Worm (Caenorhabditis elegans) whole organism, L2 larva: ENCODE results near the gene Y40C5A.4.

ENCODE experiments used
- C34F6.9 ChIP-seq: fragments of 150-350 bp; optimal IDR thresholded peaks from 2 replicates; lab custom pipeline; 2014; ENCODE audit warnings: missing biosample characterization, missing genetic modification characterization
- F13H6.1 ChIP-seq: sonication (generic microtip); optimal IDR thresholded peaks from 2 replicates; lab custom pipeline; 2016; ENCODE audit warnings: missing genetic modification characterization, missing compliant biosample characterization
- Y55F3AM.14 ChIP-seq: fragments of 200-800 bp; sonication (Bioruptor generic); optimal IDR thresholded peaks from 2 replicates; lab custom pipeline; 2018; ENCODE audit warnings: mild to moderate bottlenecking, missing genetic modification characterization, missing compliant biosample characterization
- aly-2 ChIP-seq: fragments of 150-350 bp; optimal IDR thresholded peaks from 2 replicates; lab custom pipeline; 2014; ENCODE audit warnings: missing biosample characterization, missing genetic modification characterization
- ama-1 ChIP-seq: fragments of 150-350 bp; optimal IDR thresholded peaks from 2 replicates; lab custom pipeline; 2018; ENCODE audit warnings: inconsistent platforms
- blmp-1 ChIP-seq: sonication (generic microtip); optimal IDR thresholded peaks from 2 replicates; lab custom pipeline; 2017; ENCODE audit warnings: missing genetic modification characterization, mild to moderate bottlenecking, missing compliant biosample characterization, antibody characterized with exemption, moderate library complexity; ENCODE audit not compliant: insufficient read depth
- ceh-82 ChIP-seq: fragments of 150-350 bp; optimal IDR thresholded peaks from 2 replicates; lab custom pipeline; 2014; ENCODE audit warnings: missing biosample characterization, missing genetic modification characterization
- crh-2 ChIP-seq: sonication (generic microtip); optimal IDR thresholded peaks from 2 replicates; lab custom pipeline; 2017; ENCODE audit warnings: missing biosample characterization, missing genetic modification characterization
- egl-27 ChIP-seq: sonication (generic microtip); optimal IDR thresholded peaks from 3 replicates; lab custom pipeline; 2017; ENCODE audit warnings: missing biosample characterization, missing genetic modification reagents, missing genetic modification characterization
- fos-1 ChIP-seq: fragments of 150-350 bp; optimal IDR thresholded peaks from 2 replicates; lab custom pipeline; 2014; ENCODE audit warnings: missing biosample characterization, missing genetic modification characterization
- gmeb-1 ChIP-seq: fragments of 150-350 bp; optimal IDR thresholded peaks from 2 replicates; lab custom pipeline; 2014; ENCODE audit warnings: missing biosample characterization, missing genetic modification characterization
- lin-11 ChIP-seq: fragments of 150-350 bp; sonication (generic microtip); optimal IDR thresholded peaks from 2 replicates; lab custom pipeline; 2014; ENCODE audit warnings: missing biosample characterization, missing genetic modification characterization, inconsistent platforms, mixed read lengths
- lin-13 ChIP-seq: fragments of 150-350 bp; optimal IDR thresholded peaks from 2 replicates; lab custom pipeline; 2014; ENCODE audit warnings: missing biosample characterization, missing genetic modification reagents, missing genetic modification characterization
- lin-39 ChIP-seq: fragments of 150-350 bp; optimal IDR thresholded peaks from 2 replicates; lab custom pipeline; 2014; ENCODE audit warnings: missing biosample characterization, missing genetic modification reagents, missing genetic modification characterization
- lsy-2 ChIP-seq, 2 experiments: fragments of 150-350 bp in 1 of 2; sonication (generic microtip) in 1 of 2; optimal IDR thresholded peaks; 2 replicates each; lab custom pipeline; 2014 to 2017; ENCODE audit warnings: missing biosample characterization in 2 of 2, missing genetic modification characterization in 2 of 2
- mab-5 ChIP-seq: fragments of 150-350 bp; optimal IDR thresholded peaks from 2 replicates; lab custom pipeline; 2014; ENCODE audit warnings: missing biosample characterization, missing genetic modification characterization
- mbf-1 ChIP-seq: sonication (generic microtip); optimal IDR thresholded peaks from 2 replicates; lab custom pipeline; 2017; ENCODE audit warnings: missing biosample characterization, missing genetic modification characterization
- mdl-1 ChIP-seq, 2 experiments: fragments of 150-350 bp in 1 of 2; sonication (generic microtip) in 1 of 2; optimal IDR thresholded peaks; 2 replicates each; lab custom pipeline; 2017; ENCODE audit warnings: missing biosample characterization in 2 of 2, missing genetic modification characterization in 2 of 2
- nhr-11 ChIP-seq: fragments of 150-350 bp; optimal IDR thresholded peaks from 2 replicates; lab custom pipeline; 2014; ENCODE audit warnings: missing biosample characterization, missing genetic modification characterization
- nhr-129 ChIP-seq: fragments of 150-350 bp; optimal IDR thresholded peaks from 2 replicates; lab custom pipeline; 2014; ENCODE audit warnings: missing biosample characterization, missing genetic modification characterization
- nhr-21 ChIP-seq: fragments of 150-350 bp; optimal IDR thresholded peaks from 2 replicates; lab custom pipeline; 2014; ENCODE audit warnings: missing biosample characterization, missing genetic modification characterization
- nhr-23 ChIP-seq: fragments of 150-350 bp; optimal IDR thresholded peaks from 2 replicates; lab custom pipeline; 2014; ENCODE audit warnings: missing biosample characterization, missing genetic modification reagents, missing genetic modification characterization
- nhr-237 ChIP-seq: fragments of 150-350 bp; optimal IDR thresholded peaks from 2 replicates; lab custom pipeline; 2014; ENCODE audit warnings: missing biosample characterization, missing genetic modification characterization
- nhr-25 ChIP-seq: fragments of 150-350 bp; sonication (generic microtip); optimal IDR thresholded peaks from 3 replicates; lab custom pipeline; 2014; ENCODE audit warnings: missing biosample characterization, missing genetic modification characterization
- nhr-77 ChIP-seq: fragments of 150-350 bp; optimal IDR thresholded peaks from 2 replicates; lab custom pipeline; 2014; ENCODE audit warnings: missing biosample characterization, missing genetic modification characterization
- peb-1 ChIP-seq: fragments of 150-350 bp; optimal IDR thresholded peaks from 2 replicates; lab custom pipeline; 2014; ENCODE audit warnings: missing biosample characterization, missing genetic modification characterization
- sem-4 ChIP-seq: fragments of 150-350 bp; optimal IDR thresholded peaks from 2 replicates; lab custom pipeline; 2014; ENCODE audit warnings: missing biosample characterization, missing genetic modification reagents, missing genetic modification characterization
- skn-1 ChIP-seq: sonication (generic microtip); optimal IDR thresholded peaks from 2 replicates; lab custom pipeline; 2017; ENCODE audit warnings: missing biosample characterization, missing genetic modification characterization
- sma-3 ChIP-seq: sonication (generic microtip); optimal IDR thresholded peaks from 2 replicates; lab custom pipeline; 2016; ENCODE audit warnings: missing genetic modification reagents, missing genetic modification characterization, missing compliant biosample characterization
- sma-9 ChIP-seq, 2 experiments: fragments of 150-350 bp in 1 of 2; sonication (generic microtip) in 1 of 2; optimal IDR thresholded peaks; 2 replicates each; lab custom pipeline; 2014 to 2016; ENCODE audit warnings: missing genetic modification characterization in 2 of 2, mild to moderate bottlenecking in 1 of 2, missing biosample characterization in 1 of 2, missing compliant biosample characterization in 1 of 2, missing genetic modification reagents in 1 of 2, moderate library complexity in 1 of 2
- snpc-4 ChIP-seq: fragments of 150-350 bp; optimal IDR thresholded peaks from 2 replicates; lab custom pipeline; 2014; ENCODE audit warnings: missing biosample characterization, missing genetic modification characterization
- unc-55 ChIP-seq: fragments of 150-350 bp; sonication (generic microtip); optimal IDR thresholded peaks from 3 replicates; lab custom pipeline; 2014; ENCODE audit warnings: missing biosample characterization, missing genetic modification reagents, missing genetic modification characterization
- unc-62 ChIP-seq: fragments of 150-350 bp; optimal IDR thresholded peaks from 2 replicates; lab custom pipeline; 2014; ENCODE audit warnings: missing biosample characterization, missing genetic modification reagents, missing genetic modification characterization
- zag-1 ChIP-seq: fragments of 150-350 bp; optimal IDR thresholded peaks from 2 replicates; lab custom pipeline; 2014; ENCODE audit warnings: missing biosample characterization, missing genetic modification characterization
- ztf-1 ChIP-seq: fragments of 200-800 bp; sonication (Bioruptor generic); conservative IDR thresholded peaks from 2 replicates; pipeline ENCODE4 v1.3.6; 2022; ENCODE audit warnings: missing genetic modification characterization, missing compliant biosample characterization
- ztf-11 ChIP-seq: sonication (generic microtip); optimal IDR thresholded peaks from 2 replicates; lab custom pipeline; 2017; ENCODE audit warnings: missing biosample characterization, missing genetic modification characterization
- ztf-4 ChIP-seq: fragments of 150-350 bp; optimal IDR thresholded peaks from 2 replicates; lab custom pipeline; 2014; ENCODE audit warnings: missing biosample characterization, missing genetic modification characterization

Gene Y40C5A.4

ce11 chrIV:7390126-7390766 lies 25.3 kb upstream of the Y40C5A.4 start:
- TF ChIP-seq sma-9 (GFP tag; optimal IDR thresholded peaks at IDR 0.05; lab: Kevin White, UChicago) (peak; percentile 31), sma-9 (tag; optimal IDR thresholded peaks at IDR 0.05; lab: Kevin White, UChicago) (no peak), unc-55 (GFP tag; lab: Kevin White, UChicago) (peak; percentile 17), nhr-129 (tag; lab: Kevin White, UChicago) (peak; percentile 22), sem-4 (no peak), zag-1 (tag; lab: Kevin White, UChicago) (peak; percentile 54), F13H6.1 (tag; lab: Kevin White, UChicago) (peak; percentile 61), C34F6.9 (tag; lab: Kevin White, UChicago) (peak; percentile 22), mdl-1 (tag; optimal IDR thresholded peaks at IDR 0.05; lab: Kevin White, UChicago) (no peak), lin-11 (peak; percentile 37)

- TF ChIP-seq ztf-11 (no peak), nhr-77 (tag; lab: Kevin White, UChicago) (no peak), peb-1 (tag; lab: Kevin White, UChicago) (no peak), snpc-4 (tag; lab: Kevin White, UChicago) (no peak), lsy-2 (tag; optimal IDR thresholded peaks at IDR 0.05; lab: Kevin White, UChicago) (no peak), aly-2 (no peak)
Measured at ce11 chrIV:7389719-7390118, 24.8 kb upstream of the Y40C5A.4 start.

ce11 chrIV:7388843-7389242 lies 23.9 kb upstream of the Y40C5A.4 start, which contains the start of gene mob-3:
TSS of gene mob-3 (minus strand) at chrIV:7388943.
- no peak for TF ChIP-seq ceh-82 (tag; lab: Kevin White, UChicago)
- no peak for TF ChIP-seq mdl-1 (tag; optimal IDR thresholded peaks at IDR 0.05; lab: Kevin White, UChicago)
- no peak for TF ChIP-seq gmeb-1 (tag; lab: Kevin White, UChicago)
- TF ChIP-seq egl-27 (tag; lab: Kevin White, UChicago) = no peak
- TF ChIP-seq lin-39 = no peak
- no peak for TF ChIP-seq Y55F3AM.14 (GFP tag; lab: Kevin White, UChicago)

ce11 chrIV:7386835-7387551 lies 22.1 kb upstream of the Y40C5A.4 start:
- TF ChIP-seq lin-39 (peak; percentile 77), unc-55 (GFP tag; lab: Kevin White, UChicago) (peak; percentile 33), ceh-82 (tag; lab: Kevin White, UChicago) (no peak), unc-62 (no peak), skn-1 (tag; lab: Kevin White, UChicago) (no peak), mbf-1 (tag; lab: Kevin White, UChicago) (no peak), lsy-2 (tag; optimal IDR thresholded peaks at IDR 0.05; lab: Kevin White, UChicago) (peak; percentile 31 to 65), nhr-129 (tag; lab: Kevin White, UChicago) (peak; percentile 91), sma-3 (no peak), ama-1 (no peak), nhr-23 (tag; lab: Kevin White, UChicago) (no peak), nhr-237 (tag; lab: Kevin White, UChicago) (no peak), ztf-1 (no peak), fos-1 (tag; lab: Kevin White, UChicago) (peak; percentile 51), ztf-4 (tag; lab: Kevin White, UChicago) (peak; percentile 9), sma-9 (GFP tag; optimal IDR thresholded peaks at IDR 0.05; lab: Kevin White, UChicago) (peak; percentile 78), sma-9 (tag; optimal IDR thresholded peaks at IDR 0.05; lab: Kevin White, UChicago) (no peak), zag-1 (tag; lab: Kevin White, UChicago) (peak; percentile 43), blmp-1 (tag; lab: Kevin White, UChicago) (no peak), F13H6.1 (tag; lab: Kevin White, UChicago) (peak; percentile 82), sem-4 (peak; percentile 57), nhr-11 (tag; lab: Kevin White, UChicago) (no peak), mdl-1 (tag; optimal IDR thresholded peaks at IDR 0.05; lab: Kevin White, UChicago) (peak in 1 of 2 experiments; percentile 35), crh-2 (tag; lab: Kevin White, UChicago) (peak; percentile 19), nhr-25 (tag; lab: Kevin White, UChicago) (peak; percentile 10), mab-5 (tag; lab: Kevin White, UChicago) (peak; percentile 57), C34F6.9 (tag; lab: Kevin White, UChicago) (peak; percentile 77), snpc-4 (tag; lab: Kevin White, UChicago) (peak; percentile 34), gmeb-1 (tag; lab: Kevin White, UChicago) (no peak), nhr-21 (tag; lab: Kevin White, UChicago) (peak; percentile 32), egl-27 (tag; lab: Kevin White, UChicago) (peak; percentile 53), lin-13 (no peak)
